Worm (Caenorhabditis elegans) whole organism, L1 larva: Measurements from ENCODE around the gene C13E3.1.

Experiments
- F16B12.6 ChIP-seq: fragments of 150-350 bp; optimal IDR thresholded peaks from 2 replicates; lab custom pipeline; 2014; ENCODE audit warnings: missing biosample characterization, missing genetic modification characterization
- aha-1 ChIP-seq: fragments of 150-350 bp; optimal IDR thresholded peaks from 2 replicates; lab custom pipeline; 2014; ENCODE audit warnings: missing biosample characterization, missing genetic modification characterization
- ama-1 ChIP-seq: fragments of 150-350 bp; optimal IDR thresholded peaks from 2 replicates; lab custom pipeline; 2014
- blmp-1 ChIP-seq: fragments of 150-350 bp; optimal IDR thresholded peaks from 2 replicates; lab custom pipeline; 2014; ENCODE audit warnings: missing biosample characterization, missing genetic modification characterization
- ceh-8 ChIP-seq: fragments of 200-800 bp; sonication (Bioruptor generic); optimal IDR thresholded peaks from 2 replicates; lab custom pipeline; 2018; ENCODE audit warnings: mild to moderate bottlenecking, missing genetic modification characterization, moderate library complexity, missing compliant biosample characterization
- ceh-90 ChIP-seq: sonication (generic microtip); optimal IDR thresholded peaks from 2 replicates; lab custom pipeline; 2016; ENCODE audit warnings: missing genetic modification characterization, missing compliant biosample characterization
- dpl-1 ChIP-seq, 3 experiments: fragments of 150-350 bp in 2 of 3; sonication (generic microtip) in 1 of 3; optimal IDR thresholded peaks; 2 replicates each; lab custom pipeline; 2014 to 2017; ENCODE audit warnings: missing biosample characterization in 3 of 3, missing genetic modification characterization in 3 of 3, missing genetic modification reagents in 3 of 3
- dsc-1 ChIP-seq: sonication (generic microtip); optimal IDR thresholded peaks from 2 replicates; lab custom pipeline; 2016; ENCODE audit warnings: mild to moderate bottlenecking, missing genetic modification characterization, missing compliant biosample characterization
- efl-1 ChIP-seq, 4 experiments: fragments of 150-350 bp; optimal IDR thresholded peaks in 3 of 4; peaks in 1 of 4; 1 replicate in 1 of 4; 2 replicates in 3 of 4; lab custom pipeline; 2014; ENCODE audit warnings: missing biosample characterization in 2 of 4, missing genetic modification characterization in 2 of 4, missing genetic modification reagents in 2 of 4
- fkh-10 ChIP-seq: sonication (generic microtip); optimal IDR thresholded peaks from 2 replicates; lab custom pipeline; 2017; ENCODE audit warnings: missing biosample characterization, missing genetic modification reagents, missing genetic modification characterization
- fkh-4 ChIP-seq: sonication (generic microtip); optimal IDR thresholded peaks from 2 replicates; lab custom pipeline; 2016; ENCODE audit warnings: missing compliant biosample characterization, missing genetic modification characterization, borderline replicate concordance
- fkh-8 ChIP-seq: sonication (generic microtip); optimal IDR thresholded peaks from 2 replicates; lab custom pipeline; 2016; ENCODE audit warnings: mild to moderate bottlenecking, missing genetic modification characterization, missing compliant biosample characterization
- hlh-17 ChIP-seq: fragments of 200-800 bp; sonication (Bioruptor generic); optimal IDR thresholded peaks from 2 replicates; lab custom pipeline; 2018; ENCODE audit warnings: missing genetic modification characterization, mild to moderate bottlenecking, missing compliant biosample characterization, moderate library complexity, borderline replicate concordance
- hlh-4 ChIP-seq: sonication (generic microtip); optimal IDR thresholded peaks from 2 replicates; lab custom pipeline; 2016; ENCODE audit warnings: mild to moderate bottlenecking, missing genetic modification characterization, missing compliant biosample characterization
- hpl-2 ChIP-seq: fragments of 150-350 bp; optimal IDR thresholded peaks from 2 replicates; lab custom pipeline; 2014; ENCODE audit warnings: missing biosample characterization, missing genetic modification reagents, missing genetic modification characterization
- irx-1 ChIP-seq: sonication (generic microtip); optimal IDR thresholded peaks from 2 replicates; lab custom pipeline; 2016; ENCODE audit warnings: missing genetic modification characterization, missing compliant biosample characterization
- jun-1 ChIP-seq: fragments of 150-350 bp; optimal IDR thresholded peaks from 2 replicates; lab custom pipeline; 2014; ENCODE audit warnings: missing biosample characterization, missing genetic modification reagents, missing genetic modification characterization
- lin-14 ChIP-seq: fragments of 200-800 bp; sonication (Bioruptor generic); optimal IDR thresholded peaks from 2 replicates; lab custom pipeline; 2018; ENCODE audit warnings: mild to moderate bottlenecking, missing genetic modification characterization, moderate library complexity, missing compliant biosample characterization
- lsy-2 ChIP-seq, 2 experiments: fragments of 150-350 bp; optimal IDR thresholded peaks; 2 replicates each; lab custom pipeline; 2014; ENCODE audit warnings: missing biosample characterization in 2 of 2, missing genetic modification characterization in 2 of 2
- mdl-1 ChIP-seq, 2 experiments: fragments of 150-350 bp; optimal IDR thresholded peaks; 2 replicates each; lab custom pipeline; 2014 to 2017; ENCODE audit warnings: missing biosample characterization in 2 of 2, missing genetic modification characterization in 2 of 2, inconsistent platforms in 1 of 2
- nhr-47 ChIP-seq: sonication (generic microtip); optimal IDR thresholded peaks from 2 replicates; lab custom pipeline; 2016; ENCODE audit warnings: mild to moderate bottlenecking, missing genetic modification characterization, moderate library complexity, missing compliant biosample characterization
- nhr-71 ChIP-seq: sonication (generic microtip); optimal IDR thresholded peaks from 2 replicates; lab custom pipeline; 2016; ENCODE audit warnings: mild to moderate bottlenecking, missing genetic modification characterization, moderate library complexity, missing compliant biosample characterization
- nhr-76 ChIP-seq: sonication (generic microtip); optimal IDR thresholded peaks from 2 replicates; lab custom pipeline; 2017; ENCODE audit warnings: missing biosample characterization, missing genetic modification characterization
- nhr-77 ChIP-seq: fragments of 150-350 bp; optimal IDR thresholded peaks from 2 replicates; lab custom pipeline; 2014; ENCODE audit warnings: missing biosample characterization, missing genetic modification characterization
- nhr-84 ChIP-seq: sonication (generic microtip); optimal IDR thresholded peaks from 2 replicates; lab custom pipeline; 2017; ENCODE audit warnings: missing biosample characterization, missing genetic modification characterization
- nhr-85 ChIP-seq: sonication (generic microtip); peaks from one replicate; lab custom pipeline; 2016; ENCODE audit warnings: missing genetic modification characterization, inconsistent platforms, missing compliant biosample characterization
- pag-3 ChIP-seq: sonication (generic microtip); optimal IDR thresholded peaks from 2 replicates; lab custom pipeline; 2017; ENCODE audit warnings: missing genetic modification characterization, mild to moderate bottlenecking, missing compliant biosample characterization, antibody characterized with exemption, borderline replicate concordance; ENCODE audit not compliant: insufficient read depth
- rnt-1 ChIP-seq: sonication (generic microtip); optimal IDR thresholded peaks from 2 replicates; lab custom pipeline; 2016; ENCODE audit warnings: mild to moderate bottlenecking, missing genetic modification characterization, moderate library complexity, missing compliant biosample characterization
- snpc-4 ChIP-seq: fragments of 150-350 bp; optimal IDR thresholded peaks from 2 replicates; lab custom pipeline; 2014; ENCODE audit warnings: missing biosample characterization, missing genetic modification characterization
- sup-37 ChIP-seq: fragments of 200-800 bp; sonication (Bioruptor generic); optimal IDR thresholded peaks from 2 replicates; lab custom pipeline; 2018; ENCODE audit warnings: mild to moderate bottlenecking, missing genetic modification characterization, missing compliant biosample characterization
- tbx-2 ChIP-seq: sonication (generic microtip); optimal IDR thresholded peaks from 2 replicates; lab custom pipeline; 2016; ENCODE audit warnings: missing genetic modification characterization, missing compliant biosample characterization
- unc-86 ChIP-seq: sonication (generic microtip); optimal IDR thresholded peaks from 2 replicates; lab custom pipeline; 2016; ENCODE audit warnings: missing genetic modification characterization, missing compliant biosample characterization
- unc-98 ChIP-seq: fragments of 200-800 bp; sonication (Bioruptor generic); IDR thresholded peaks from 2 replicates; pipeline ENCODE4 v1.3.6; 2022; ENCODE audit warnings: missing genetic modification characterization, missing compliant biosample characterization
- vab-15 ChIP-seq: sonication (generic microtip); optimal IDR thresholded peaks from 2 replicates; lab custom pipeline; 2017; ENCODE audit warnings: missing genotype, mild to moderate bottlenecking, missing genetic modification characterization, missing compliant biosample characterization
- zip-4 ChIP-seq: fragments of 200-800 bp; sonication (Bioruptor generic); optimal IDR thresholded peaks from 2 replicates; lab custom pipeline; 2018; ENCODE audit warnings: mild to moderate bottlenecking, missing genetic modification characterization, moderate library complexity, missing compliant biosample characterization
- ztf-11 ChIP-seq, 2 experiments: sonication (generic microtip); optimal IDR thresholded peaks; 2 replicates each; lab custom pipeline; 2016 to 2017; ENCODE audit warnings: missing genetic modification characterization in 2 of 2, missing biosample characterization in 1 of 2, missing compliant biosample characterization in 1 of 2

The C13E3.1 gene

ce11 chrX:8926341-8926740, 33.4 kb downstream of the C13E3.1 start:
- TF ChIP-seq fkh-4 (no peak), tbx-2 (tag; lab: Kevin White, UChicago) (peak; percentile 58), unc-98 (GFP tag; lab: Robert Waterston, UW) (no peak), nhr-47 (tag; lab: Kevin White, UChicago) (peak; percentile 17), fkh-8 (peak; percentile 55), nhr-71 (tag; lab: Kevin White, UChicago) (peak; percentile 57)

ce11 chrX:8926865-8927264, 34.0 kb downstream of the C13E3.1 start:
- TF ChIP-seq ceh-90 (tag; lab: Kevin White, UChicago) (no peak), F16B12.6 (no peak), hpl-2 (GFP tag; lab: Kevin White, UChicago) (no peak), hlh-17 (no peak), rnt-1 (tag; lab: Kevin White, UChicago) (no peak), ceh-8 (GFP tag; lab: Kevin White, UChicago) (peak; percentile 68), aha-1 (tag; lab: Kevin White, UChicago) (no peak), dpl-1 (GFP tag; optimal IDR thresholded peaks at IDR 0.05; lab: Kevin White, UChicago) (no peak), lin-14 (GFP tag; lab: Kevin White, UChicago) (peak; percentile 8), pag-3 (no peak), fkh-10 (no peak)

- TF ChIP-seq nhr-85 (tag; lab: Kevin White, UChicago) (peak; percentile 43), fkh-10 (no peak), blmp-1 (tag; lab: Kevin White, UChicago) (peak; percentile 92)
Observed at ce11 chrX:8929688-8930087, 36.8 kb downstream of the C13E3.1 start.

ce11 chrX:8930879-8931278, 38.0 kb downstream of the C13E3.1 start, which contains the start of gene acs-22:
acs-22 (plus strand) TSS chrX:8931179.
- TF ChIP-seq lsy-2 (tag; optimal IDR thresholded peaks at IDR 0.05; lab: Kevin White, UChicago) (no peak), dpl-1 (GFP tag; optimal IDR thresholded peaks at IDR 0.05; lab: Kevin White, UChicago) (no peak), jun-1 (no peak), nhr-84 (tag; lab: Kevin White, UChicago) (no peak), ztf-11 (tag; optimal IDR thresholded peaks at IDR 0.05; lab: Kevin White, UChicago) (no peak), irx-1 (tag; lab: Kevin White, UChicago) (no peak), hlh-4 (no peak), nhr-76 (tag; lab: Kevin White, UChicago) (no peak), unc-98 (GFP tag; lab: Robert Waterston, UW) (no peak), ceh-8 (GFP tag; lab: Kevin White, UChicago) (no peak), nhr-71 (tag; lab: Kevin White, UChicago) (no peak), vab-15 (no peak), nhr-77 (tag; lab: Kevin White, UChicago) (no peak), mdl-1 (tag; optimal IDR thresholded peaks at IDR 0.05; lab: Kevin White, UChicago) (no peak), unc-86 (tag; lab: Kevin White, UChicago) (no peak), tbx-2 (tag; lab: Kevin White, UChicago) (no peak), nhr-47 (tag; lab: Kevin White, UChicago) (no peak), dsc-1 (no peak), ama-1 (lab: Kevin White, UChicago) (no peak), zip-4 (GFP tag; lab: Kevin White, UChicago) (no peak)

ce11 chrX:8931647-8932046, 38.7 kb downstream of the C13E3.1 start:
- TF ChIP-seq sup-37, result no peak
- TF ChIP-seq efl-1 (optimal IDR thresholded peaks at IDR 0.05; lab: Kevin White, UChicago), result no peak
- TF ChIP-seq efl-1 (GFP tag; optimal IDR thresholded peaks at IDR 0.05 in 1 of 2; lab: Kevin White, UChicago), result peak in 1 of 2 experiments; percentile 88
- TF ChIP-seq snpc-4 (tag; lab: Kevin White, UChicago), result no peak
- TF ChIP-seq nhr-85 (tag; lab: Kevin White, UChicago), result no peak
